Worm (Caenorhabditis elegans) whole organism, L4 larva: ENCODE results near the gene ZK1290.7.

ENCODE experiments used
- egl-27 ChIP-seq: sonication (generic microtip); optimal IDR thresholded peaks from 3 replicates; lab custom pipeline; 2017; ENCODE audit warnings: missing biosample characterization, missing genetic modification reagents, missing genetic modification characterization
- fos-1 ChIP-seq: fragments of 150-350 bp; optimal IDR thresholded peaks from 2 replicates; lab custom pipeline; 2014; ENCODE audit warnings: missing biosample characterization, missing genetic modification characterization
- hlh-30 ChIP-seq: sonication (generic microtip); optimal IDR thresholded peaks from 2 replicates; lab custom pipeline; 2017; ENCODE audit warnings: antibody characterized with exemption, mild to moderate bottlenecking, missing genetic modification characterization, missing compliant biosample characterization; ENCODE audit not compliant: insufficient read depth
- jun-1 ChIP-seq: fragments of 150-350 bp; optimal IDR thresholded peaks from 2 replicates; lab custom pipeline; 2014; ENCODE audit warnings: missing biosample characterization, missing genetic modification reagents, missing genetic modification characterization
- lir-3 ChIP-seq: sonication (generic microtip); optimal IDR thresholded peaks from 2 replicates; lab custom pipeline; 2016; ENCODE audit warnings: mild to moderate bottlenecking, missing genetic modification characterization, missing compliant biosample characterization
- lsy-2 ChIP-seq, 2 experiments: fragments of 150-350 bp in 1 of 2; sonication (generic microtip) in 1 of 2; optimal IDR thresholded peaks; 2 replicates each; lab custom pipeline; 2014 to 2017; ENCODE audit warnings: missing biosample characterization in 2 of 2, missing genetic modification characterization in 2 of 2
- pha-4 ChIP-seq, 2 experiments: fragments of 150-350 bp in 1 of 2; fragments of 200-800 bp in 1 of 2; sonication (Bioruptor generic) in 1 of 2; IDR thresholded peaks in 1 of 2; optimal IDR thresholded peaks in 1 of 2; 2 replicates each; pipeline versions ENCODE4 v1.3.6 to Lab custom; 2014 to 2022; ENCODE audit warnings: missing genetic modification characterization in 2 of 2, missing genetic modification reagents in 2 of 2, missing biosample characterization in 1 of 2, missing compliant biosample characterization in 1 of 2

ce11 chrII:7547269-7547668 lies 21.9 kb upstream of the ZK1290.7 start:
- no peak for TF ChIP-seq lsy-2 (tag; optimal IDR thresholded peaks at IDR 0.05; lab: Kevin White, UChicago)
- no peak for TF ChIP-seq lir-3 (tag; lab: Kevin White, UChicago)
- TF ChIP-seq hlh-30 (tag; lab: Kevin White, UChicago), result no peak
- TF ChIP-seq egl-27, result no peak
- TF ChIP-seq pha-4 (GFP tag; IDR thresholded peaks at IDR 0.05; lab: Robert Waterston, UW), result no peak
- no peak for TF ChIP-seq pha-4 (tag; optimal IDR thresholded peaks at IDR 0.05; lab: Kevin White, UChicago)
- no peak for TF ChIP-seq fos-1
- TF ChIP-seq jun-1 (tag; lab: Kevin White, UChicago), result no peak
